Worm (Caenorhabditis elegans): ENCODE measurements around the gene twk-48.

DNA sequence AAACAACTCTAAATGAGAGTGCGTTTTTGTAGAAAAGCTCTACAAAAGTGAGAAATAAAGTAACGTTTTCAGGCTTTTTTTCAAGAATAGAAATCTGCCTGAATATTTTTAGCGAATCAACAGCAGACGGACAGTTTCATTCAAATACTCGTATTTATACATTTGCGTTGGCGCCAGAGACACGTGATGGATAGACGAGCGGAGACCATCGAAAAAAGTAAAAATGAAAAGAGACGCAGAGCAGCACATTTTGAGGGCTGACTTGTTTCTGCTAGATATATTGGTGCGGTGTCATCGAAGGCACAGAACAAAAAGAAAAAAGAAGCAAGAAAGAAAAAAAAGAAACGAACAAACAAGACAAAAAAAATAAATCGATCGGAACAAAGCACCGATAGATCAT lies 34.5 kb upstream of the twk-48 start:
- TF ChIP-seq him-1 (tag; optimal IDR thresholded peaks at IDR 0.05) (no peak), W03F9.2 (tag; optimal IDR thresholded peaks at IDR 0.05) (no peak), dao-5 (tag; optimal IDR thresholded peaks at IDR 0.05) (no peak)
